Worm (Caenorhabditis elegans): ENCODE data around the gene cyp-13A8.

The cyp-13A8 gene

DNA sequence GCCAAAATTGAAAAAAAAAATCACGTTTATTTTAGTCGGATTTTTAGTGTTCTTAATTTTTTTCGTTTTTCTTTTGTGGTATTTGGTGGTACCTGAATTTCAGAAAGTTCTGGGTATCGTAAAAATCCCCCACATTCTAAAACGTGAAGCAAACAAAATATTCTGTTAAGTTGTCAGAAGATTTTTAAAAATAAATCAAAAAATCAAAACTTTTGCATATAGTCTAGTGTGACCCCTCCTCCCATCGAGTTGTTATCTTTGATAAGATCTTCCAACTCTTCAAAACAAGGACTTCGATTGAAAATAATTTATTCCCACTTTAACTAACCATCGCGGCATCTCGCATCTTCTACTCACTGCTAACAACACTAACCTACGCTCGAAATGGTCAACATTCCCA lies 21.7 kb upstream of the cyp-13A8 start, which contains the start of gene ZK938.1:
Gene ZK938.1, plus strand, starts transcription at position 301 of the 400 bp plus-strand sequence.
- no peak for TF ChIP-seq nhr-76 (tag; optimal IDR thresholded peaks at IDR 0.05)
- no peak for TF ChIP-seq ceh-83 (GFP tag; optimal IDR thresholded peaks at IDR 0.05)
- no peak for TF ChIP-seq drap-1 (GFP tag; optimal IDR thresholded peaks at IDR 0.05)
- no peak for TF ChIP-seq ztf-11 (tag; optimal IDR thresholded peaks at IDR 0.05)
- TF ChIP-seq snpc-4 (tag; optimal IDR thresholded peaks at IDR 0.05), result no peak
- no peak for TF ChIP-seq nhr-28 (tag; optimal IDR thresholded peaks at IDR 0.05)
- TF ChIP-seq lin-13 (tag; optimal IDR thresholded peaks at IDR 0.05), result no peak

DNA sequence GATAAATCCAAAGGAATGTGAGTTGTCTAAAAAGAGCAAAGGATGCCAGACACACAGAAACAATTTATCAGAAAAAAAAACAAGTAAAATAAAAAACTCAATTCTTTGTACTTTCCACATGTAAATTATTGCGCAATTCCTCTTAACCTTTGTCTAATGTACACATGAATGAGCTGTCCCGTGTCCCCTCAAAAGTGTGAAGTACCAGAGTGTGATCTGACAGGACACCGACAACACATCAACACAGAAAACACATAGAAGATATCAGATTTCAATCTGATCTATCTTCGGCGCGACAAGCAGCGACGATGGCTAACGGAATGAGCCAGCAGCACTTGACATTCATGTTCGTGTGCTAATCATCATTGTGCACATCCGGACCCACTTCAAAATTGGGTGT lies 21.1 kb upstream of the cyp-13A8 start:
- no peak for TF ChIP-seq sptf-1 (tag; optimal IDR thresholded peaks at IDR 0.05)
- TF ChIP-seq lin-13 (tag; optimal IDR thresholded peaks at IDR 0.05), result no peak
- TF ChIP-seq zip-8 (tag; optimal IDR thresholded peaks at IDR 0.05), result peak; percentile 74
- no peak for TF ChIP-seq sem-2 (GFP tag; optimal IDR thresholded peaks at IDR 0.05)
- TF ChIP-seq ces-1 (GFP tag; optimal IDR thresholded peaks at IDR 0.05), result no peak
- TF ChIP-seq nhr-2 (tag; optimal IDR thresholded peaks at IDR 0.05), result peak; percentile 77

DNA sequence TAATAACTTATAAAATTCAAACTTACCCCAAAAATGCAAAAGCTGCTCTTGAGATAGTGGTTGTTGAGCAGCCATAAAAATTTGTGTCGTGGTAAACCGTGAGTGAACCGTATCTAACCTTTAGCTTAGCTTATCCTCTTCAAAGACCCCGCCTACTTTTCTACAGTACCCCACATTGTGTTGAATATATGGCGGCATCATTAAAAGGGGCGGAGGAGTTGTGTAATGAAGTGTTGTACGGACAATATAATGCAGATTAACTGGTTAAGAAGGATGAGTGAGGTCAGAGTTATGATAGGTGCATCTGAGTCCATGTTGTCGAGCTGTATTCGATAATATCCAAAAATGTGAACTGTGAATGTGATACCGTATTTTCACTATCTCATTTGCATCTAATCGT lies 20.5 kb upstream of the cyp-13A8 start, which contains the start of gene eyg-1:
Gene eyg-1, minus strand, starts transcription at position 101 of the 400 bp plus-strand sequence.
- no peak for TF ChIP-seq blmp-1 (tag; optimal IDR thresholded peaks at IDR 0.05)
- TF ChIP-seq mep-1 (tag; optimal IDR thresholded peaks at IDR 0.05), result no peak
- TF ChIP-seq ceh-39 (tag; optimal IDR thresholded peaks at IDR 0.05), result no peak
- peak; percentile 22 for TF ChIP-seq nhr-2 (tag; optimal IDR thresholded peaks at IDR 0.05)

DNA sequence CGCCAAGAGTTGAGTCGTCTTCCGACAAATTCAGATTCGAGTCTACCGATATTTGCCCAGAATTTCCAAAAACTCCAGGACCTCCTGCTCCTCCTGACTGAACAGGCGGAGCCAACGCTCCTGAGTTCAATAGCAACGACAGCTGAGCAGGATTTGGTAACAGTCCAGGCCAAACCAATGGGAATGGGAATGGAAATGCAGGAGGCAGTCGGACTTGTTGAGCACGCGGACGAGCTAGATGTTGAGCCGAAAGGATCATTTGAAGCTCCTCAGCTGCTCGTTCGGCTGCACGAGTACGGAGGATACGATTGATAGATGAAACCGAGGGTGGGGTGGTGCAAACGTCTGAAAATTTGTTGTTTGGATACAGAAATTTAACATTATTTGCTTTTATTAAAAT lies 19.6 kb upstream of the cyp-13A8 start:
- no peak for TF ChIP-seq M03D4.4 (tag; optimal IDR thresholded peaks at IDR 0.05)
- no peak for TF ChIP-seq sptf-1 (tag; optimal IDR thresholded peaks at IDR 0.05)
- TF ChIP-seq ceh-43 (GFP tag; optimal IDR thresholded peaks at IDR 0.05), result no peak
- no peak for TF ChIP-seq nhr-237 (tag; optimal IDR thresholded peaks at IDR 0.05)
- no peak for TF ChIP-seq ceh-39 (tag; optimal IDR thresholded peaks at IDR 0.05)
- no peak for TF ChIP-seq lin-13 (tag; optimal IDR thresholded peaks at IDR 0.05)
- TF ChIP-seq blmp-1 (tag; optimal IDR thresholded peaks at IDR 0.05), result no peak

DNA sequence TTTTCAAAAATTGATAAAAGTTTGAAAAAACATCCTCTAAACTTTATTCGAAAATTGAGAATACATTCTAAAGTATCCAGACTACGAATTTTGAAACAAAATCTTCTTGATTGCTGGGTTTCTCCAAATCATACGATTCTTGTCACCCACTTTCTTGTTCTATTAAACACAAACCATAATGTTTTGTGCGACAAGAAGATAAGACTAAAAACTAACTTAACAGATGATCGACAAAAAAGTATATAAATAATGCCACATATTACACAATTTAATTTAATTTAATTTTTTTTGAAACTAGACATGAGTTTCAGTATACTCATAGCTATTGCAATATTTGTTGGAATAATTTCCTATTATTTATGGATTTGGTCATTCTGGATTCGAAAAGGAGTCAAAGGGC lies 4.0 kb downstream of the cyp-13A8 start, which contains the start of gene cyp-13A7:
Gene cyp-13A7, plus strand, starts transcription at position 301 of the 400 bp plus-strand sequence.
- TF ChIP-seq nhr-12 (tag; optimal IDR thresholded peaks at IDR 0.05) (no peak), hlh-1 (tag; optimal IDR thresholded peaks at IDR 0.05) (no peak), ceh-83 (GFP tag; optimal IDR thresholded peaks at IDR 0.05) (no peak), sptf-1 (tag; optimal IDR thresholded peaks at IDR 0.05) (no peak)

DNA sequence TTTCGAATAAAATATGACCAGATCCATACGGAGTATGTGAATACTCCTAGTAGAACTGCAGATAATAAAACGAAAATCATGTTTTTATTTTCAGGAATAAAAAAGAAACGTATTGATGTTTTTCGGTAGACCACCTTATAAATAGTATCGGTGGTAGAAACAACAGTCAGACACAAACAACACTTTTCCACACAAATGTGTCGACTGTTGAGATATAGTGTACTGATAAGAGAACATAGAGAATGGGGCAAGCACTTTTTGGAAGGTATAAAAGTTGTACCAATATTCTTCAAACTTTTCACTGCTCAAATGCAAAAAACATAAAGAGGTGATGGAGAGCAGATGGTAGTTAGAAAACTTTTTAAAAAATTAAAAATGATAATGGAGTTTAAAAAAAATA lies 4.7 kb downstream of the cyp-13A8 start, which contains the start of gene cyp-13A6:
Gene cyp-13A6, minus strand, starts transcription at position 180 of the 400 bp plus-strand sequence.
- TF ChIP-seq lin-13 (tag; optimal IDR thresholded peaks at IDR 0.05), result no peak
- TF ChIP-seq nhr-2 (tag; optimal IDR thresholded peaks at IDR 0.05), result no peak
- TF ChIP-seq ceh-83 (GFP tag; optimal IDR thresholded peaks at IDR 0.05), result no peak
- TF ChIP-seq elt-1 (tag; optimal IDR thresholded peaks at IDR 0.05; ENCODE audit: borderline replicate concordance, insufficient read depth), result no peak
- no peak for TF ChIP-seq ces-1 (GFP tag; optimal IDR thresholded peaks at IDR 0.05)
- TF ChIP-seq ceh-43 (GFP tag; optimal IDR thresholded peaks at IDR 0.05), result no peak
- TF ChIP-seq nhr-28 (tag; optimal IDR thresholded peaks at IDR 0.05), result no peak
- no peak for TF ChIP-seq zip-8 (tag; optimal IDR thresholded peaks at IDR 0.05)
- TF ChIP-seq cnd-1 (tag; optimal IDR thresholded peaks at IDR 0.05), result no peak
- TF ChIP-seq unc-120 (tag; optimal IDR thresholded peaks at IDR 0.05; ENCODE audit: poor library complexity, severe bottlenecking), result no peak
- no peak for TF ChIP-seq tbx-8 (GFP tag; optimal IDR thresholded peaks at IDR 0.05)
- no peak for TF ChIP-seq sem-2 (GFP tag; optimal IDR thresholded peaks at IDR 0.05)
- TF ChIP-seq ztf-11 (tag; optimal IDR thresholded peaks at IDR 0.05), result no peak

DNA sequence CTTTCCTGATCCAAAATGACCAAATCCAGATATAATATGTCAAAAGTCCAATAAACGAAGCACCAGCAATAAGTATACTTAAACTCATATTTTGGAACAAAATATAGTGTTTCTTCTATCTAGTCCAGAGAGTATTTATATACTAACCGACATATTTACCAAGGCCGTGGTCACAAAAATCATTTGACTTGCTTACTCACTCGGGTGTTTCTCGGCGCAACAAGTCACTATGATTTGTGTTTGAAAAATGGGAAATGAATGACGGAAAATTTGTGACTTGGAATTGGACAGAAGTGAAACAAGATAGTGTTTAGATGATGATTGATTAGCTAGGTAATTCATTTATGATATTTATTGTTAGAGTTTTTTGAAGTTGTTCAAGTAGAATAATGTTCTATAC lies 7.1 kb downstream of the cyp-13A8 start, which contains the start of gene cyp-13A5:
Gene cyp-13A5, minus strand, starts transcription at position 112 of the 400 bp plus-strand sequence.
- no peak for TF ChIP-seq sptf-1 (tag; optimal IDR thresholded peaks at IDR 0.05)
- TF ChIP-seq snpc-4 (tag; optimal IDR thresholded peaks at IDR 0.05), result no peak
- TF ChIP-seq ces-1 (GFP tag; optimal IDR thresholded peaks at IDR 0.05), result no peak
- TF ChIP-seq nhr-12 (tag; optimal IDR thresholded peaks at IDR 0.05), result no peak
- no peak for TF ChIP-seq hlh-1 (tag; optimal IDR thresholded peaks at IDR 0.05)
- no peak for TF ChIP-seq unc-62 (GFP tag; optimal IDR thresholded peaks at IDR 0.05)
- TF ChIP-seq ham-2 (GFP tag; optimal IDR thresholded peaks at IDR 0.05), result no peak
- TF ChIP-seq mls-2 (tag; optimal IDR thresholded peaks at IDR 0.05), result no peak
- TF ChIP-seq drap-1 (GFP tag; optimal IDR thresholded peaks at IDR 0.05), result no peak
- TF ChIP-seq nhr-2 (tag; optimal IDR thresholded peaks at IDR 0.05), result no peak
- TF ChIP-seq zip-8 (tag; optimal IDR thresholded peaks at IDR 0.05), result no peak
- TF ChIP-seq bed-3 (GFP tag; optimal IDR thresholded peaks at IDR 0.05), result no peak
- TF ChIP-seq sem-2 (GFP tag; optimal IDR thresholded peaks at IDR 0.05), result no peak
- TF ChIP-seq mab-5 (tag; optimal IDR thresholded peaks at IDR 0.05), result no peak
- no peak for TF ChIP-seq nhr-28 (tag; optimal IDR thresholded peaks at IDR 0.05)
- TF ChIP-seq ceh-83 (GFP tag; optimal IDR thresholded peaks at IDR 0.05), result no peak
- TF ChIP-seq tbx-8 (GFP tag; optimal IDR thresholded peaks at IDR 0.05), result no peak
